Worm (Caenorhabditis elegans) whole organism, L4 larva: ENCODE measurements around the gene C25F9.4.

Experiments
- F49E8.2 ChIP-seq: sonication (generic microtip); optimal IDR thresholded peaks from 2 replicates; lab custom pipeline; 2016; ENCODE audit warnings: missing compliant biosample characterization, mild to moderate bottlenecking, missing genetic modification characterization, borderline replicate concordance
- T20F7.1 ChIP-seq: fragments of 200-800 bp; sonication (Bioruptor generic); optimal IDR thresholded peaks from 2 replicates; lab custom pipeline; 2018; ENCODE audit warnings: mild to moderate bottlenecking, missing genetic modification characterization, missing compliant biosample characterization
- Y48G9A.11 ChIP-seq: fragments of 200-800 bp; sonication (Bioruptor generic); IDR thresholded peaks from 2 replicates; pipeline ENCODE4 v1.3.6; 2022; ENCODE audit warnings: missing genetic modification reagents, missing genetic modification characterization, missing compliant biosample characterization
- ZK546.5 ChIP-seq, 2 experiments: sonication (generic microtip); optimal IDR thresholded peaks; 2 replicates each; lab custom pipeline; 2017; ENCODE audit warnings: missing biosample characterization in 2 of 2, missing genetic modification characterization in 2 of 2
- aly-2 ChIP-seq: sonication (generic microtip); optimal IDR thresholded peaks from 2 replicates; lab custom pipeline; 2018; ENCODE audit warnings: missing biosample characterization, missing genetic modification characterization
- ama-1 ChIP-seq: fragments of 150-350 bp; optimal IDR thresholded peaks from 2 replicates; lab custom pipeline; 2014; ENCODE audit warnings: inconsistent platforms, mixed read lengths
- ceh-20 ChIP-seq: fragments of 200-800 bp; sonication (Bioruptor generic); IDR thresholded peaks from 2 replicates; pipeline ENCODE4 v1.3.6; 2022; ENCODE audit warnings: missing genetic modification reagents, missing genetic modification characterization, missing compliant biosample characterization
- ceh-32 ChIP-seq: sonication (generic microtip); optimal IDR thresholded peaks from 2 replicates; lab custom pipeline; 2016; ENCODE audit warnings: mild to moderate bottlenecking, missing genetic modification characterization, missing compliant biosample characterization; ENCODE audit not compliant: poor library complexity
- ceh-62 ChIP-seq: sonication (generic microtip); optimal IDR thresholded peaks from 2 replicates; lab custom pipeline; 2017; ENCODE audit warnings: missing biosample characterization, missing genetic modification characterization
- ceh-82 ChIP-seq: sonication (generic microtip); optimal IDR thresholded peaks from 2 replicates; lab custom pipeline; 2017; ENCODE audit warnings: missing biosample characterization, missing genetic modification characterization
- ces-1 ChIP-seq: fragments of 150-350 bp; sonication (generic microtip); optimal IDR thresholded peaks from 4 replicates; lab custom pipeline; 2014; ENCODE audit warnings: missing biosample characterization, missing genetic modification reagents, missing genetic modification characterization
- daf-12 ChIP-seq: fragments of 150-350 bp; optimal IDR thresholded peaks from 2 replicates; lab custom pipeline; 2014; ENCODE audit warnings: missing biosample characterization, missing genetic modification reagents, missing genetic modification characterization
- daf-16 ChIP-seq, 3 experiments: sonication (generic microtip); optimal IDR thresholded peaks; 2 replicates each; lab custom pipeline; 2016 to 2017; ENCODE audit warnings: missing genetic modification characterization in 3 of 3, missing genetic modification reagents in 3 of 3, mild to moderate bottlenecking in 2 of 3, missing compliant biosample characterization in 2 of 3, missing biosample characterization in 1 of 3, moderate library complexity in 1 of 3
- daf-8 ChIP-seq: fragments of 200-800 bp; sonication (Bioruptor generic); IDR thresholded peaks from 2 replicates; pipeline ENCODE4 v1.3.6; 2022; ENCODE audit warnings: missing genetic modification characterization, missing compliant biosample characterization
- dmd-6 ChIP-seq: fragments of 200-800 bp; sonication (Bioruptor generic); IDR thresholded peaks from 2 replicates; pipeline ENCODE4 v1.3.6; 2022; ENCODE audit warnings: missing genetic modification reagents, missing genetic modification characterization, missing compliant biosample characterization
- dpl-1 ChIP-seq: fragments of 150-350 bp; optimal IDR thresholded peaks from 2 replicates; lab custom pipeline; 2014; ENCODE audit warnings: missing biosample characterization, missing genetic modification reagents, missing genetic modification characterization
- dve-1 ChIP-seq: sonication (generic microtip); optimal IDR thresholded peaks from 2 replicates; lab custom pipeline; 2017; ENCODE audit warnings: antibody characterized with exemption, mild to moderate bottlenecking, missing genetic modification characterization, missing compliant biosample characterization; ENCODE audit not compliant: insufficient read depth
- fkh-10 ChIP-seq: fragments of 150-350 bp; optimal IDR thresholded peaks from 2 replicates; lab custom pipeline; 2014; ENCODE audit warnings: missing biosample characterization, missing genetic modification reagents, missing genetic modification characterization
- hlh-11 ChIP-seq: fragments of 200-800 bp; sonication (Bioruptor generic); optimal IDR thresholded peaks from 2 replicates; lab custom pipeline; 2018; ENCODE audit warnings: mild to moderate bottlenecking, missing genetic modification characterization, missing compliant biosample characterization
- jun-1 ChIP-seq: fragments of 150-350 bp; optimal IDR thresholded peaks from 2 replicates; lab custom pipeline; 2014; ENCODE audit warnings: missing biosample characterization, missing genetic modification reagents, missing genetic modification characterization
- lin-1 ChIP-seq: fragments of 200-800 bp; sonication (Bioruptor generic); IDR thresholded peaks from 2 replicates; pipeline ENCODE4 v1.3.6; 2022; ENCODE audit warnings: missing genetic modification reagents, missing genetic modification characterization, missing compliant biosample characterization
- mdt-29 ChIP-seq: fragments of 200-800 bp; sonication (Bioruptor generic); IDR thresholded peaks from 2 replicates; pipeline ENCODE4 v1.3.6; 2022; ENCODE audit warnings: missing genetic modification reagents, missing genetic modification characterization, missing compliant biosample characterization
- mep-1 ChIP-seq: fragments of 150-350 bp; sonication (generic microtip); optimal IDR thresholded peaks from 3 replicates; lab custom pipeline; 2014; ENCODE audit warnings: missing biosample characterization, missing genetic modification characterization
- nhr-10 ChIP-seq: fragments of 150-350 bp; optimal IDR thresholded peaks from 2 replicates; lab custom pipeline; 2014; ENCODE audit warnings: missing biosample characterization, missing genetic modification characterization
- nhr-28 ChIP-seq: fragments of 150-350 bp; optimal IDR thresholded peaks from 2 replicates; lab custom pipeline; 2014; ENCODE audit warnings: missing biosample characterization, missing genetic modification characterization
- nhr-48 ChIP-seq: sonication (generic microtip); optimal IDR thresholded peaks from 2 replicates; lab custom pipeline; 2016; ENCODE audit warnings: mild to moderate bottlenecking, missing genetic modification characterization, missing compliant biosample characterization
- nhr-76 ChIP-seq: fragments of 150-350 bp; optimal IDR thresholded peaks from 2 replicates; lab custom pipeline; 2014; ENCODE audit warnings: missing biosample characterization, missing genetic modification characterization
- pha-4 ChIP-seq, 2 experiments: fragments of 150-350 bp in 1 of 2; fragments of 200-800 bp in 1 of 2; sonication (Bioruptor generic) in 1 of 2; IDR thresholded peaks in 1 of 2; optimal IDR thresholded peaks in 1 of 2; 2 replicates each; pipeline versions ENCODE4 v1.3.6 to Lab custom; 2014 to 2022; ENCODE audit warnings: missing genetic modification characterization in 2 of 2, missing genetic modification reagents in 2 of 2, missing biosample characterization in 1 of 2, missing compliant biosample characterization in 1 of 2
- php-3 ChIP-seq: fragments of 200-800 bp; sonication (Bioruptor generic); IDR thresholded peaks from 2 replicates; pipeline ENCODE4 v1.3.6; 2022; ENCODE audit warnings: missing genetic modification reagents, missing genetic modification characterization, missing compliant biosample characterization
- pqm-1 ChIP-seq: sonication (generic microtip); optimal IDR thresholded peaks from 2 replicates; lab custom pipeline; 2017; ENCODE audit warnings: missing biosample characterization, missing genetic modification characterization
- rbr-2 ChIP-seq: sonication (generic microtip); optimal IDR thresholded peaks from 2 replicates; lab custom pipeline; 2016; ENCODE audit warnings: missing genotype, missing genetic modification characterization, missing compliant biosample characterization
- saeg-2 ChIP-seq: fragments of 200-800 bp; sonication (Bioruptor generic); IDR thresholded peaks from 2 replicates; pipeline ENCODE4 v1.3.6; 2022; ENCODE audit warnings: missing genetic modification reagents, missing genetic modification characterization, missing compliant biosample characterization
- sdz-12 ChIP-seq: fragments of 200-800 bp; sonication (Bioruptor generic); optimal IDR thresholded peaks from 2 replicates; lab custom pipeline; 2018; ENCODE audit warnings: mild to moderate bottlenecking, missing genetic modification characterization, missing compliant biosample characterization
- skn-1 ChIP-seq: fragments of 150-350 bp; optimal IDR thresholded peaks from 2 replicates; lab custom pipeline; 2014; ENCODE audit warnings: missing biosample characterization, missing genetic modification characterization
- spr-3 ChIP-seq: fragments of 200-800 bp; sonication (Bioruptor generic); optimal IDR thresholded peaks from 2 replicates; lab custom pipeline; 2018; ENCODE audit warnings: mild to moderate bottlenecking, missing genetic modification characterization, missing compliant biosample characterization
- tag-97 ChIP-seq: fragments of 200-800 bp; sonication (Bioruptor generic); IDR thresholded peaks from 2 replicates; pipeline ENCODE4 v1.3.6; 2022; ENCODE audit warnings: missing genetic modification characterization, missing compliant biosample characterization
- unc-130 ChIP-seq: sonication (generic microtip); optimal IDR thresholded peaks from 2 replicates; lab custom pipeline; 2016; ENCODE audit warnings: missing genetic modification reagents, missing genetic modification characterization, missing compliant biosample characterization
- unc-39 ChIP-seq: sonication (generic microtip); optimal IDR thresholded peaks from 2 replicates; lab custom pipeline; 2017; ENCODE audit warnings: missing biosample characterization, missing genetic modification characterization
- unc-62 ChIP-seq, 3 experiments: fragments of 150-350 bp in 1 of 3; sonication (generic microtip); optimal IDR thresholded peaks in 2 of 3; peaks in 1 of 3; 1 replicate in 1 of 3; 2 replicates in 2 of 3; lab custom pipeline; 2014 to 2017; ENCODE audit warnings: missing biosample characterization in 3 of 3, missing genetic modification characterization in 3 of 3, missing genetic modification reagents in 3 of 3, missing genotype in 1 of 3
- vab-7 ChIP-seq: fragments of 200-800 bp; sonication (Bioruptor generic); IDR thresholded peaks from 2 replicates; pipeline ENCODE4 v1.3.6; 2022; ENCODE audit warnings: missing genetic modification reagents, missing genetic modification characterization, missing compliant biosample characterization
- zip-2 ChIP-seq: fragments of 150-350 bp; optimal IDR thresholded peaks from 2 replicates; lab custom pipeline; 2014; ENCODE audit warnings: missing biosample characterization, missing genetic modification characterization
- ztf-11 ChIP-seq: fragments of 150-350 bp; optimal IDR thresholded peaks from 2 replicates; lab custom pipeline; 2014; ENCODE audit warnings: missing biosample characterization, missing genetic modification characterization
- ztf-7 ChIP-seq: fragments of 150-350 bp; optimal IDR thresholded peaks from 2 replicates; lab custom pipeline; 2014; ENCODE audit warnings: missing biosample characterization, missing genetic modification characterization

The C25F9.4 gene

ce11 chrV:19402855-19403254 lies 13.5 kb downstream of the C25F9.4 start, which contains the start of gene C25F9.12:
Gene C25F9.12, minus strand, starts transcription at chrV:19402955.
- no peak for TF ChIP-seq T20F7.1 (GFP tag; lab: Kevin White, UChicago)
- no peak for TF ChIP-seq unc-130
- TF ChIP-seq ceh-82 (tag; lab: Kevin White, UChicago): no peak
- TF ChIP-seq rbr-2: no peak
- TF ChIP-seq ceh-62: no peak
- no peak for TF ChIP-seq dpl-1 (GFP tag; lab: Kevin White, UChicago)
- TF ChIP-seq skn-1 (tag; lab: Kevin White, UChicago): no peak
- no peak for TF ChIP-seq vab-7 (GFP tag; lab: Robert Waterston, UW)
- TF ChIP-seq ztf-7 (tag; lab: Kevin White, UChicago): no peak

ce11 chrV:19401429-19401828 lies 14.9 kb downstream of the C25F9.4 start:
- TF ChIP-seq ceh-20 (GFP tag; lab: Robert Waterston, UW): no peak
- peak; percentile 50 for TF ChIP-seq zip-2 (tag; lab: Kevin White, UChicago)
- TF ChIP-seq spr-3 (GFP tag; lab: Kevin White, UChicago): no peak
- no peak for TF ChIP-seq fkh-10 (GFP tag; lab: Kevin White, UChicago)
- no peak for TF ChIP-seq Y48G9A.11 (GFP tag; lab: Robert Waterston, UW)
- no peak for TF ChIP-seq ceh-32 (tag; lab: Kevin White, UChicago)
- TF ChIP-seq php-3: peak; percentile 97
- peak; percentile 48 for TF ChIP-seq dve-1 (tag; lab: Kevin White, UChicago)
- TF ChIP-seq nhr-28: peak; percentile 5
- TF ChIP-seq hlh-11 (tag; lab: Kevin White, UChicago): peak; percentile 28
- no peak for TF ChIP-seq ztf-11
- TF ChIP-seq mep-1 (tag; lab: Kevin White, UChicago): no peak
- TF ChIP-seq unc-39 (tag; lab: Kevin White, UChicago): no peak
- TF ChIP-seq pqm-1 (tag; lab: Kevin White, UChicago): peak; percentile 23
- TF ChIP-seq pha-4 (GFP tag; IDR thresholded peaks at IDR 0.05; lab: Robert Waterston, UW): no peak
- no peak for TF ChIP-seq pha-4 (tag; optimal IDR thresholded peaks at IDR 0.05; lab: Kevin White, UChicago)
- no peak for TF ChIP-seq ama-1 (lab: Kevin White, UChicago)
- TF ChIP-seq daf-8 (GFP tag; lab: Robert Waterston, UW): no peak
- TF ChIP-seq ces-1 (GFP tag; lab: Kevin White, UChicago): no peak
- no peak for TF ChIP-seq daf-16 (GFP tag; optimal IDR thresholded peaks at IDR 0.05; lab: Kevin White, UChicago)
- peak; percentile 79 for TF ChIP-seq daf-16 (tag; optimal IDR thresholded peaks at IDR 0.05; lab: Kevin White, UChicago)
- TF ChIP-seq aly-2 (tag; lab: Kevin White, UChicago): no peak

ce11 chrV:19400619-19401018 lies 15.8 kb downstream of the C25F9.4 start, which contains the start of gene srw-86:
Gene srw-86, minus strand, starts transcription at chrV:19400719.
- TF ChIP-seq fkh-10 (GFP tag; lab: Kevin White, UChicago) (no peak), daf-12 (no peak)

- TF ChIP-seq php-3 (peak; percentile 92), zip-2 (tag; lab: Kevin White, UChicago) (peak; percentile 3)
Measured at ce11 chrV:19399282-19399681, 17.1 kb downstream of the C25F9.4 start.

ce11 chrV:19398882-19399281 lies 17.5 kb downstream of the C25F9.4 start, which contains the start of gene C25F9.13:
Gene C25F9.13, minus strand, starts transcription at chrV:19398982.
- TF ChIP-seq ZK546.5 (tag; optimal IDR thresholded peaks at IDR 0.05; lab: Kevin White, UChicago) (no peak), unc-62 (GFP tag; optimal IDR thresholded peaks at IDR 0.05 in 1 of 2; lab: Kevin White, UChicago) (no peak), unc-62 (tag; optimal IDR thresholded peaks at IDR 0.05; lab: Kevin White, UChicago) (no peak), daf-16 (GFP tag; optimal IDR thresholded peaks at IDR 0.05; lab: Kevin White, UChicago) (no peak), daf-16 (tag; optimal IDR thresholded peaks at IDR 0.05; lab: Kevin White, UChicago) (no peak), nhr-76 (tag; lab: Kevin White, UChicago) (no peak), nhr-10 (tag; lab: Kevin White, UChicago) (no peak), jun-1 (tag; lab: Kevin White, UChicago) (no peak), lin-1 (GFP tag; lab: Robert Waterston, UW) (no peak), saeg-2 (no peak), tag-97 (GFP tag; lab: Robert Waterston, UW) (no peak), php-3 (no peak), F49E8.2 (no peak), ceh-32 (tag; lab: Kevin White, UChicago) (no peak), nhr-48 (no peak), mdt-29 (GFP tag; lab: Robert Waterston, UW) (no peak), unc-130 (no peak), aly-2 (tag; lab: Kevin White, UChicago) (no peak), dmd-6 (GFP tag; lab: Robert Waterston, UW) (no peak), spr-3 (GFP tag; lab: Kevin White, UChicago) (no peak), vab-7 (GFP tag; lab: Robert Waterston, UW) (no peak), sdz-12 (GFP tag; lab: Kevin White, UChicago) (no peak)
